Fruit fly (Drosophila melanogaster): ENCODE measurements around the gene tin.

DNA sequence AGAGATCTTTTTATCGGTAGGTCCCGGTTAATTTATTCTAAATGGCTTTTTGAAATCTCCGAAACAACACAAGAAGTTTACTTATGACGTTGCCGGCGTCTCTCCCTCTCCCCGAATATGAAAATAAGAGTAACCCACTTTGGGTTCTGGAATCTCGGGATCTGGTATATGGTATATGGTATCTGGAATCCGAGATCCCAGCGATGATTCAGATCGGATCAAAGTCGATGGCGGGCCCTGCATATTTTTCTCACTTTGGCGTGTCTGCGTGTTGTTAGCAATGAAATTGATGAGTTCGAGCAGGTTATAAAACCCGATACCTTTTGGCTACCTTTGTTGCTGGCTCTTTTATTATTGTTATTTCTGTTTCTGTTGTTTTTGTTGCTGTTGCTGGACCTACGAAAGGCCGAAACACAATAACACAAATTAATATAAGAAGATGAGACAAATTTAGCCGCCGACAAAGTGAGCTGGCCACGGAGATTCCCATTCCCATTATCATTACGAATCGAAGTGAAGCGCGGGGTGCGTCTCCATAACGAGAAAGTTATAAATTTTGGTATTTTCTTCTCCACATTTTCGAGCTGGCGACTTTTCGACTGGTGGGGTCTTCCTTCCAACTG, 36.4 kb downstream of the tin start:
- TF ChIP-seq bcd (GFP tag; optimal IDR thresholded peaks at IDR 0.05) (no peak), en (GFP tag; optimal IDR thresholded peaks at IDR 0.05) (no peak), Abd-B (GFP tag; optimal IDR thresholded peaks at IDR 0.05) (no peak), knrl (GFP tag; IDR thresholded peaks at IDR 0.05; ENCODE audit: partially characterized antibody) (no peak), Hmx (GFP tag; optimal IDR thresholded peaks at IDR 0.05) (no peak), CG15073 (GFP tag; optimal IDR thresholded peaks at IDR 0.05) (no peak), CG10321 (GFP tag; IDR thresholded peaks at IDR 0.05) (no peak)

Measured in whole organism, embryonic.